Fruit fly (Drosophila melanogaster) S2 (cell line): ENCODE data around the gene slpr.

Source experiments
- CG8478 ChIP-seq: fragments of >200 bp; optimal IDR thresholded peaks from 2 replicates; lab custom pipeline; 2018
- CTCF ChIP-seq, 2 experiments: fragments of >200 bp; optimal IDR thresholded peaks; 2 replicates each; lab custom pipeline; 2018

DNA sequence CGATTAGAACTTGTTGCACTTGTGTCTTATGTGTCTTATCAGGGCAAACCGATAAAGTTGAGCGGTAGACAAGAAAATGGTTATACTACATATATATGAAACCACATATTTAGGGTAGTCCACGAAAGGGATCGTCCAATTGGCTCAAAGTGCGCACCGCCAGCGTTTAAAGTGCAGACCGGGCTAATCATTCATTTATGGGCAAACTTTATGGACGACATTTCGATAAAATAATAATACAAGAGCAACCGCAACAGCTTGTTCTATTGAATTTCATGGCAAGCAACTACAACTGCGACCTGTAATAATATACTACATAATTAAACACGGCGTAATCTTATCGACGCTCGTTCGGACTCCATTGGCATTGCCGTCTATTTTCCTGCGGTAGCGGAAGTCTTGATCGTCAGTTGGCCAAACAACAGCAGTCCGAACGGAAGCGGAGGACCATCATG lies 41.5 kb downstream of the slpr start, which contains the start of the genes cyr and CG2120:
- TF ChIP-seq CG8478 (lab: Kevin White, UChicago) (no peak), CTCF (optimal IDR thresholded peaks at IDR 0.05; lab: Kevin White, UChicago) (no peak)
